Fruit fly (Drosophila melanogaster) whole organism, embryonic: ENCODE measurements around the gene CG7298.
A peak's percentile ranks its signal among the peaks of the same experiment; 100 is the strongest.

Source experiments
- Antp ChIP-seq: fragments of 200-800 bp; sonication (Bioruptor generic); optimal IDR thresholded peaks from 3 replicates; lab custom pipeline; 2016; ENCODE audit warnings: missing biosample characterization, missing genetic modification characterization
- Atf6 ChIP-seq: fragments of 200-800 bp; sonication (Bioruptor generic); IDR thresholded peaks from 2 replicates; pipeline ENCODE4 v1.3.6; 2022; ENCODE audit warnings: missing biosample characterization, missing genetic modification characterization
- B-H2 ChIP-seq: fragments of 200-800 bp; sonication (Bioruptor generic); optimal IDR thresholded peaks from 2 replicates; lab custom pipeline; 2018; ENCODE audit warnings: missing biosample characterization, mild to moderate bottlenecking, missing genetic modification characterization
- CG11695 ChIP-seq: fragments of 200-800 bp; sonication (Bioruptor generic); IDR thresholded peaks from 3 replicates; pipeline ENCODE4 v1.3.6; 2022; ENCODE audit warnings: missing biosample characterization, missing genetic modification characterization
- CG11696 ChIP-seq: fragments of 200-800 bp; sonication (Bioruptor generic); IDR thresholded peaks from 2 replicates; pipeline ENCODE4 v1.3.6; 2022; ENCODE audit warnings: missing biosample characterization, missing genetic modification characterization
- CG11723 ChIP-seq: fragments of 200-800 bp; sonication (Bioruptor generic); optimal IDR thresholded peaks from 2 replicates; lab custom pipeline; 2017; ENCODE audit warnings: missing biosample characterization, mild to moderate bottlenecking, missing genetic modification characterization
- CG12219 ChIP-seq: fragments of 200-800 bp; sonication (Bioruptor generic); optimal IDR thresholded peaks from 3 replicates; lab custom pipeline; 2018; ENCODE audit warnings: missing biosample characterization, mild to moderate bottlenecking, missing genetic modification characterization
- CG12769 ChIP-seq: fragments of 200-800 bp; sonication (Bioruptor generic); optimal IDR thresholded peaks from 2 replicates; lab custom pipeline; 2019; ENCODE audit warnings: missing biosample characterization, mild to moderate bottlenecking, missing genetic modification characterization, moderate library complexity
- CG13123 ChIP-seq: fragments of 200-800 bp; sonication (Bioruptor generic); optimal IDR thresholded peaks from 2 replicates; lab custom pipeline; 2016; ENCODE audit warnings: missing biosample characterization, missing genetic modification characterization
- CG13894 ChIP-seq: fragments of 200-800 bp; sonication (Bioruptor generic); optimal IDR thresholded peaks from 3 replicates; lab custom pipeline; 2018; ENCODE audit warnings: missing biosample characterization, mild to moderate bottlenecking, missing genetic modification characterization, moderate library complexity
- CG15011 ChIP-seq: fragments of 200-800 bp; sonication (Bioruptor generic); optimal IDR thresholded peaks from 3 replicates; lab custom pipeline; 2018; ENCODE audit warnings: missing biosample characterization, mild to moderate bottlenecking, missing genetic modification characterization
- CG1647 ChIP-seq: fragments of 200-800 bp; sonication (Bioruptor generic); optimal IDR thresholded peaks from 3 replicates; lab custom pipeline; 2016; ENCODE audit warnings: missing biosample characterization, missing genetic modification characterization
- CG16863 ChIP-seq: fragments of 200-800 bp; sonication (Bioruptor generic); optimal IDR thresholded peaks from 3 replicates; lab custom pipeline; 2016; ENCODE audit warnings: missing biosample characterization, missing genetic modification characterization
- CG17361 ChIP-seq: fragments of 200-800 bp; sonication (Bioruptor generic); IDR thresholded peaks from 3 replicates; pipeline ENCODE4 v1.3.6; 2022; ENCODE audit warnings: missing biosample characterization, missing genetic modification characterization
- CG17568 ChIP-seq: fragments of 200-800 bp; sonication (Bioruptor generic); optimal IDR thresholded peaks from 2 replicates; lab custom pipeline; 2018; ENCODE audit warnings: missing biosample characterization, mild to moderate bottlenecking, missing genetic modification characterization, moderate library complexity
- CG2875 ChIP-seq: fragments of 200-800 bp; sonication (Bioruptor generic); optimal IDR thresholded peaks from 2 replicates; lab custom pipeline; 2017; ENCODE audit warnings: missing biosample characterization, mild to moderate bottlenecking, missing genetic modification characterization, missing genetic modification reagents
- CG3281 ChIP-seq: fragments of 200-800 bp; sonication (Bioruptor generic); optimal IDR thresholded peaks from 3 replicates; lab custom pipeline; 2017; ENCODE audit warnings: missing biosample characterization, mild to moderate bottlenecking, missing genetic modification characterization
- CG4424 ChIP-seq: fragments of 200-800 bp; sonication (Bioruptor generic); optimal IDR thresholded peaks from 3 replicates; lab custom pipeline; 2016; ENCODE audit warnings: missing biosample characterization, missing genetic modification characterization
- CG7745 ChIP-seq: fragments of 200-800 bp; sonication (Bioruptor generic); optimal IDR thresholded peaks from 2 replicates; lab custom pipeline; 2018; ENCODE audit warnings: missing biosample characterization, mild to moderate bottlenecking, missing genetic modification characterization, moderate library complexity
- CG7928 ChIP-seq: fragments of 200-800 bp; sonication (Bioruptor generic); optimal IDR thresholded peaks from 2 replicates; lab custom pipeline; 2017; ENCODE audit warnings: missing biosample characterization, mild to moderate bottlenecking, missing genetic modification characterization
- CG8290 ChIP-seq, 3 experiments: fragments of 200-800 bp; sonication (Bioruptor generic); optimal IDR thresholded peaks; 2 replicates each; lab custom pipeline; 2016 to 2019; ENCODE audit warnings: missing biosample characterization in 3 of 3, missing genetic modification characterization in 3 of 3, mild to moderate bottlenecking in 2 of 3, moderate library complexity in 1 of 3
- CG8359 ChIP-seq: fragments of 200-800 bp; sonication (Bioruptor generic); optimal IDR thresholded peaks from 2 replicates; lab custom pipeline; 2017; ENCODE audit warnings: missing biosample characterization, mild to moderate bottlenecking, missing genetic modification characterization, borderline replicate concordance
- CG8388 ChIP-seq: fragments of 200-800 bp; sonication (Bioruptor generic); optimal IDR thresholded peaks from 2 replicates; lab custom pipeline; 2019; ENCODE audit warnings: missing biosample characterization, mild to moderate bottlenecking, missing genetic modification characterization, moderate library complexity
- Dfd ChIP-seq, 2 experiments: fragments of >200 bp; optimal IDR thresholded peaks; 2 replicates each; lab custom pipeline; 2017; ENCODE audit warnings: missing biosample characterization in 2 of 2, missing genetic modification characterization in 2 of 2
- Dip3 ChIP-seq: fragments of 200-800 bp; sonication (Bioruptor generic); optimal IDR thresholded peaks from 3 replicates; lab custom pipeline; 2016; ENCODE audit warnings: missing biosample characterization, missing genetic modification characterization
- Ets65A ChIP-seq: fragments of 200-800 bp; sonication (Bioruptor generic); peaks from one replicate; lab custom pipeline; 2016; ENCODE audit warnings: missing biosample characterization, missing genetic modification characterization
- HHEX ChIP-seq: fragments of 200-800 bp; sonication (Bioruptor generic); optimal IDR thresholded peaks from 3 replicates; lab custom pipeline; 2017; ENCODE audit warnings: missing biosample characterization, mild to moderate bottlenecking, missing genetic modification characterization, missing genetic modification reagents
- Hand ChIP-seq: fragments of 200-800 bp; sonication (Bioruptor generic); optimal IDR thresholded peaks from 2 replicates; lab custom pipeline; 2017; ENCODE audit warnings: mild to moderate bottlenecking, missing biosample characterization, missing genetic modification reagents, missing genetic modification characterization
- Hmr ChIP-seq: fragments of 200-800 bp; sonication (Bioruptor generic); optimal IDR thresholded peaks from 3 replicates; lab custom pipeline; 2017; ENCODE audit warnings: mild to moderate bottlenecking, missing biosample characterization, missing genetic modification reagents, missing genetic modification characterization
- Med ChIP-seq: fragments of 200-800 bp; sonication (Bioruptor generic); peaks from one replicate; lab custom pipeline; 2016; ENCODE audit warnings: missing biosample characterization, missing genetic modification characterization, mild to moderate bottlenecking, inconsistent platforms, moderate library complexity
- NC2β ChIP-seq: fragments of 200-800 bp; sonication (Bioruptor generic); optimal IDR thresholded peaks from 2 replicates; lab custom pipeline; 2016; ENCODE audit warnings: missing biosample characterization, missing genetic modification characterization
- Pdp1 ChIP-seq, 2 experiments: fragments of 200-800 bp; sonication (Bioruptor generic); optimal IDR thresholded peaks; 3 replicates each; lab custom pipeline; 2016; ENCODE audit warnings: missing biosample characterization in 2 of 2, missing genetic modification characterization in 2 of 2, mild to moderate bottlenecking in 1 of 2, moderate library complexity in 1 of 2
- Sin3A ChIP-seq: fragments of >200 bp; optimal IDR thresholded peaks from 2 replicates; lab custom pipeline; 2018
- Taf1 ChIP-seq: fragments of 200-800 bp; sonication (Bioruptor generic); IDR thresholded peaks from 2 replicates; pipeline ENCODE4 v1.3.6; 2022; ENCODE audit warnings: missing biosample characterization, missing genetic modification characterization
- cato ChIP-seq: fragments of 200-800 bp; sonication (Bioruptor generic); optimal IDR thresholded peaks from 2 replicates; lab custom pipeline; 2016; ENCODE audit warnings: missing biosample characterization, missing genetic modification characterization, borderline replicate concordance
- chn ChIP-seq: fragments of 200-800 bp; sonication (Bioruptor generic); optimal IDR thresholded peaks from 2 replicates; lab custom pipeline; 2016; ENCODE audit warnings: missing biosample characterization, missing genetic modification characterization
- ci ChIP-seq: fragments of 200-800 bp; sonication (Bioruptor generic); IDR thresholded peaks from 3 replicates; pipeline ENCODE4 v1.3.6; 2022; ENCODE audit warnings: missing biosample characterization, missing genetic modification characterization
- dan ChIP-seq: fragments of 200-800 bp; sonication (Bioruptor generic); IDR thresholded peaks from 2 replicates; pipeline ENCODE4 v1.3.6; 2022; ENCODE audit warnings: missing biosample characterization, missing genetic modification characterization
- dpn ChIP-seq, 2 experiments: fragments of 200-800 bp; sonication (Bioruptor generic); optimal IDR thresholded peaks; 3 replicates each; lab custom pipeline; 2016; ENCODE audit warnings: missing biosample characterization in 2 of 2, missing genetic modification characterization in 2 of 2
- ewg ChIP-seq: fragments of 200-800 bp; sonication (Bioruptor generic); optimal IDR thresholded peaks from 3 replicates; lab custom pipeline; 2017; ENCODE audit warnings: mild to moderate bottlenecking, missing biosample characterization, missing genetic modification reagents, missing genetic modification characterization
- ken ChIP-seq: fragments of 200-800 bp; sonication (Bioruptor generic); IDR thresholded peaks from 3 replicates; pipeline ENCODE4 v1.3.6; 2022; ENCODE audit warnings: missing biosample characterization, missing genetic modification characterization
- lilli ChIP-seq: fragments of 200-800 bp; sonication (Bioruptor generic); optimal IDR thresholded peaks from 3 replicates; lab custom pipeline; 2016; ENCODE audit warnings: missing biosample characterization, missing genetic modification characterization
- nau ChIP-seq: fragments of 200-800 bp; sonication (Bioruptor generic); optimal IDR thresholded peaks from 3 replicates; lab custom pipeline; 2017; ENCODE audit warnings: missing biosample characterization, mild to moderate bottlenecking, missing genetic modification characterization, missing genetic modification reagents
- pho ChIP-seq: fragments of 200-800 bp; sonication (Bioruptor generic); optimal IDR thresholded peaks from 2 replicates; lab custom pipeline; 2016; ENCODE audit warnings: missing biosample characterization, missing genetic modification characterization
- phol ChIP-seq: fragments of 200-800 bp; sonication (Bioruptor generic); optimal IDR thresholded peaks from 3 replicates; lab custom pipeline; 2018; ENCODE audit warnings: missing biosample characterization, mild to moderate bottlenecking, missing genetic modification characterization, moderate library complexity
- sens ChIP-seq: fragments of 200-800 bp; sonication (Bioruptor generic); peaks from one replicate; lab custom pipeline; 2016; ENCODE audit warnings: missing biosample characterization, missing genetic modification characterization
- sob ChIP-seq: fragments of 200-800 bp; sonication (Bioruptor generic); IDR thresholded peaks from 2 replicates; pipeline ENCODE4 v1.3.6; 2022; ENCODE audit warnings: missing biosample characterization, missing genetic modification characterization
- stwl ChIP-seq: fragments of 200-800 bp; sonication (Bioruptor generic); optimal IDR thresholded peaks from 3 replicates; lab custom pipeline; 2018; ENCODE audit warnings: missing biosample characterization, mild to moderate bottlenecking, missing genetic modification characterization, moderate library complexity
- trem ChIP-seq: fragments of 200-800 bp; optimal IDR thresholded peaks from 3 replicates; lab custom pipeline; 2019; ENCODE audit warnings: missing biosample characterization, mild to moderate bottlenecking, missing genetic modification characterization, moderate library complexity

CG7298 gene

dm6 chr3L:20185206-20185868 lies 18.1 kb downstream of the CG7298 start (continued):
- TF ChIP-seq CG12769 (tag; lab: Kevin White, UChicago) (peak; percentile 49), sob (GFP tag; lab: Robert Waterston, UW) (peak; percentile 44; the same call in 1 of the 2 replicates), CG11696 (GFP tag; lab: Robert Waterston, UW) (peak; percentile 60; the same call in 1 of the 2 replicates), cato (peak; percentile 58), Ets65A (GFP tag; lab: Kevin White, UChicago) (peak; percentile 78), Atf6 (GFP tag; lab: Robert Waterston, UW) (peak; percentile 61), CG13894 (peak; percentile 56), CG12219 (peak; percentile 39), ewg (peak; percentile 32), CG13123 (GFP tag; lab: Kevin White, UChicago) (peak; percentile 37), dpn (GFP tag; optimal IDR thresholded peaks at IDR 0.05; lab: Kevin White, UChicago) (peak; percentile 22 to 59), CG15011 (GFP tag; lab: Kevin White, UChicago) (peak; percentile 22), CG2875 (GFP tag; lab: Kevin White, UChicago) (peak; percentile 31), CG16863 (GFP tag; lab: Kevin White, UChicago) (peak; percentile 42), Hmr (GFP tag; lab: Kevin White, UChicago) (peak; percentile 85), ken (peak; percentile 56; the same call in 2 of the 3 replicates), Sin3A (no peak), HHEX (peak; percentile 61), stwl (no peak), Med (GFP tag; lab: Kevin White, UChicago) (peak; percentile 87), CG8290 (GFP tag; optimal IDR thresholded peaks at IDR 0.05; lab: Kevin White, UChicago) (no peak), CG8290 (tag; optimal IDR thresholded peaks at IDR 0.05; lab: Kevin White, UChicago) (peak in 1 of 2 experiments; percentile 51), CG17361 (GFP tag; lab: Robert Waterston, UW) (no peak), CG11695 (GFP tag; lab: Robert Waterston, UW) (0 out of 3 replicates have a peak, but pooled peaks have one; percentile 34), CG3281 (GFP tag; lab: Kevin White, UChicago) (peak; percentile 65), dan (GFP tag; lab: Robert Waterston, UW) (no peak), CG7745 (tag; lab: Kevin White, UChicago) (no peak), B-H2 (GFP tag; lab: Kevin White, UChicago) (peak; percentile 18), CG1647 (GFP tag; lab: Kevin White, UChicago) (no peak), Dfd (GFP tag; optimal IDR thresholded peaks at IDR 0.05; lab: Kevin White, UChicago) (no peak), NC2β (GFP tag; lab: Kevin White, UChicago) (no peak), ci (GFP tag; lab: Robert Waterston, UW) (peak; percentile 27; the same call in 1 of the 3 replicates), Hand (peak; percentile 71), CG8359 (GFP tag; lab: Kevin White, UChicago) (peak; percentile 26), pho (GFP tag; lab: Kevin White, UChicago) (peak; percentile 60), CG17568 (GFP tag; lab: Kevin White, UChicago) (peak; percentile 20), lilli (GFP tag; lab: Kevin White, UChicago) (peak; percentile 79), CG4424 (GFP tag; lab: Kevin White, UChicago) (peak; percentile 23), CG11723 (GFP tag; lab: Kevin White, UChicago) (no peak), CG8388 (GFP tag; lab: Kevin White, UChicago) (peak; percentile 12), chn (GFP tag; lab: Kevin White, UChicago) (peak; percentile 23), sens (GFP tag; lab: Kevin White, UChicago) (peak; percentile 79), nau (GFP tag; lab: Kevin White, UChicago) (peak; percentile 43), Dip3 (GFP tag; lab: Kevin White, UChicago) (peak; percentile 63), Pdp1 (GFP tag; optimal IDR thresholded peaks at IDR 0.05; lab: Kevin White, UChicago) (peak in 1 of 2 experiments; percentile 32), Antp (GFP tag; lab: Kevin White, UChicago) (peak; percentile 5), phol (tag; lab: Kevin White, UChicago) (peak; percentile 15), Taf1 (GFP tag; lab: Robert Waterston, UW) (no peak; the same call in 1 of the 2 replicates), CG7928 (GFP tag; lab: Kevin White, UChicago) (no peak), trem (tag; lab: Kevin White, UChicago) (no peak)
